Worm (Caenorhabditis elegans) whole organism, L2 larva: ENCODE results near the gene T10D4.7.

ENCODE experiments used
- F13H6.1 ChIP-seq: sonication (generic microtip); optimal IDR thresholded peaks from 2 replicates; lab custom pipeline; 2016; ENCODE audit warnings: missing genetic modification characterization, missing compliant biosample characterization
- R02D3.7 ChIP-seq: fragments of 150-350 bp; optimal IDR thresholded peaks from 2 replicates; lab custom pipeline; 2014; ENCODE audit warnings: missing biosample characterization, missing genetic modification characterization
- ZK546.5 ChIP-seq: sonication (generic microtip); optimal IDR thresholded peaks from 2 replicates; lab custom pipeline; 2017; ENCODE audit warnings: missing biosample characterization, missing genetic modification characterization
- alr-1 ChIP-seq: fragments of 150-350 bp; optimal IDR thresholded peaks from 2 replicates; lab custom pipeline; 2014; ENCODE audit warnings: missing biosample characterization, missing genetic modification characterization
- aly-2 ChIP-seq: fragments of 150-350 bp; optimal IDR thresholded peaks from 2 replicates; lab custom pipeline; 2014; ENCODE audit warnings: missing biosample characterization, missing genetic modification characterization
- blmp-1 ChIP-seq: sonication (generic microtip); optimal IDR thresholded peaks from 2 replicates; lab custom pipeline; 2017; ENCODE audit warnings: missing genetic modification characterization, mild to moderate bottlenecking, missing compliant biosample characterization, antibody characterized with exemption, moderate library complexity; ENCODE audit not compliant: insufficient read depth
- ceh-16 ChIP-seq: fragments of 150-350 bp; optimal IDR thresholded peaks from 2 replicates; lab custom pipeline; 2014; ENCODE audit warnings: missing biosample characterization, missing genetic modification characterization
- crh-2 ChIP-seq: sonication (generic microtip); optimal IDR thresholded peaks from 2 replicates; lab custom pipeline; 2017; ENCODE audit warnings: missing biosample characterization, missing genetic modification characterization
- dmd-4 ChIP-seq: sonication (generic microtip); optimal IDR thresholded peaks from 2 replicates; lab custom pipeline; 2017; ENCODE audit warnings: missing biosample characterization, missing genetic modification characterization
- elt-1 ChIP-seq: fragments of 150-350 bp; optimal IDR thresholded peaks from 2 replicates; lab custom pipeline; 2014; ENCODE audit warnings: missing biosample characterization, missing genetic modification characterization
- elt-3 ChIP-seq: sonication (generic microtip); optimal IDR thresholded peaks from 2 replicates; lab custom pipeline; 2017; ENCODE audit warnings: missing biosample characterization, missing genetic modification characterization
- fos-1 ChIP-seq: fragments of 150-350 bp; optimal IDR thresholded peaks from 2 replicates; lab custom pipeline; 2014; ENCODE audit warnings: missing biosample characterization, missing genetic modification characterization
- gmeb-1 ChIP-seq: fragments of 150-350 bp; optimal IDR thresholded peaks from 2 replicates; lab custom pipeline; 2014; ENCODE audit warnings: missing biosample characterization, missing genetic modification characterization
- lin-11 ChIP-seq: fragments of 150-350 bp; sonication (generic microtip); optimal IDR thresholded peaks from 2 replicates; lab custom pipeline; 2014; ENCODE audit warnings: missing biosample characterization, missing genetic modification characterization, inconsistent platforms, mixed read lengths
- lin-13 ChIP-seq: fragments of 150-350 bp; optimal IDR thresholded peaks from 2 replicates; lab custom pipeline; 2014; ENCODE audit warnings: missing biosample characterization, missing genetic modification reagents, missing genetic modification characterization
- lin-39 ChIP-seq: fragments of 150-350 bp; optimal IDR thresholded peaks from 2 replicates; lab custom pipeline; 2014; ENCODE audit warnings: missing biosample characterization, missing genetic modification reagents, missing genetic modification characterization
- lsy-2 ChIP-seq, 2 experiments: fragments of 150-350 bp in 1 of 2; sonication (generic microtip) in 1 of 2; optimal IDR thresholded peaks; 2 replicates each; lab custom pipeline; 2014 to 2017; ENCODE audit warnings: missing biosample characterization in 2 of 2, missing genetic modification characterization in 2 of 2
- mab-5 ChIP-seq: fragments of 150-350 bp; optimal IDR thresholded peaks from 2 replicates; lab custom pipeline; 2014; ENCODE audit warnings: missing biosample characterization, missing genetic modification characterization
- mbf-1 ChIP-seq: sonication (generic microtip); optimal IDR thresholded peaks from 2 replicates; lab custom pipeline; 2017; ENCODE audit warnings: missing biosample characterization, missing genetic modification characterization
- nhr-10 ChIP-seq: sonication (generic microtip); optimal IDR thresholded peaks from 2 replicates; lab custom pipeline; 2017; ENCODE audit warnings: missing biosample characterization, missing genetic modification characterization
- nhr-11 ChIP-seq: fragments of 150-350 bp; optimal IDR thresholded peaks from 2 replicates; lab custom pipeline; 2014; ENCODE audit warnings: missing biosample characterization, missing genetic modification characterization
- nhr-12 ChIP-seq: fragments of 150-350 bp; optimal IDR thresholded peaks from 2 replicates; lab custom pipeline; 2014; ENCODE audit warnings: missing biosample characterization, missing genetic modification characterization
- nhr-21 ChIP-seq: fragments of 150-350 bp; optimal IDR thresholded peaks from 2 replicates; lab custom pipeline; 2014; ENCODE audit warnings: missing biosample characterization, missing genetic modification characterization
- nhr-23 ChIP-seq: fragments of 150-350 bp; optimal IDR thresholded peaks from 2 replicates; lab custom pipeline; 2014; ENCODE audit warnings: missing biosample characterization, missing genetic modification reagents, missing genetic modification characterization
- nhr-237 ChIP-seq: fragments of 150-350 bp; optimal IDR thresholded peaks from 2 replicates; lab custom pipeline; 2014; ENCODE audit warnings: missing biosample characterization, missing genetic modification characterization
- nhr-25 ChIP-seq: fragments of 150-350 bp; sonication (generic microtip); optimal IDR thresholded peaks from 3 replicates; lab custom pipeline; 2014; ENCODE audit warnings: missing biosample characterization, missing genetic modification characterization
- nhr-6 ChIP-seq: fragments of 150-350 bp; optimal IDR thresholded peaks from 2 replicates; lab custom pipeline; 2014; ENCODE audit warnings: missing biosample characterization, missing genetic modification characterization
- peb-1 ChIP-seq: fragments of 150-350 bp; optimal IDR thresholded peaks from 2 replicates; lab custom pipeline; 2014; ENCODE audit warnings: missing biosample characterization, missing genetic modification characterization
- skn-1 ChIP-seq: sonication (generic microtip); optimal IDR thresholded peaks from 2 replicates; lab custom pipeline; 2017; ENCODE audit warnings: missing biosample characterization, missing genetic modification characterization
- sma-3 ChIP-seq: sonication (generic microtip); optimal IDR thresholded peaks from 2 replicates; lab custom pipeline; 2016; ENCODE audit warnings: missing genetic modification reagents, missing genetic modification characterization, missing compliant biosample characterization
- sma-9 ChIP-seq, 2 experiments: fragments of 150-350 bp in 1 of 2; sonication (generic microtip) in 1 of 2; optimal IDR thresholded peaks; 2 replicates each; lab custom pipeline; 2014 to 2016; ENCODE audit warnings: missing genetic modification characterization in 2 of 2, mild to moderate bottlenecking in 1 of 2, missing biosample characterization in 1 of 2, missing compliant biosample characterization in 1 of 2, missing genetic modification reagents in 1 of 2, moderate library complexity in 1 of 2
- snpc-4 ChIP-seq: fragments of 150-350 bp; optimal IDR thresholded peaks from 2 replicates; lab custom pipeline; 2014; ENCODE audit warnings: missing biosample characterization, missing genetic modification characterization
- unc-55 ChIP-seq: fragments of 150-350 bp; sonication (generic microtip); optimal IDR thresholded peaks from 3 replicates; lab custom pipeline; 2014; ENCODE audit warnings: missing biosample characterization, missing genetic modification reagents, missing genetic modification characterization
- unc-62 ChIP-seq: fragments of 150-350 bp; optimal IDR thresholded peaks from 2 replicates; lab custom pipeline; 2014; ENCODE audit warnings: missing biosample characterization, missing genetic modification reagents, missing genetic modification characterization
- zag-1 ChIP-seq: fragments of 150-350 bp; optimal IDR thresholded peaks from 2 replicates; lab custom pipeline; 2014; ENCODE audit warnings: missing biosample characterization, missing genetic modification characterization
- ztf-1 ChIP-seq: fragments of 200-800 bp; sonication (Bioruptor generic); conservative IDR thresholded peaks from 2 replicates; pipeline ENCODE4 v1.3.6; 2022; ENCODE audit warnings: missing genetic modification characterization, missing compliant biosample characterization
- ztf-11 ChIP-seq: sonication (generic microtip); optimal IDR thresholded peaks from 2 replicates; lab custom pipeline; 2017; ENCODE audit warnings: missing biosample characterization, missing genetic modification characterization
- ztf-4 ChIP-seq: fragments of 150-350 bp; optimal IDR thresholded peaks from 2 replicates; lab custom pipeline; 2014; ENCODE audit warnings: missing biosample characterization, missing genetic modification characterization

Gene T10D4.7

DNA sequence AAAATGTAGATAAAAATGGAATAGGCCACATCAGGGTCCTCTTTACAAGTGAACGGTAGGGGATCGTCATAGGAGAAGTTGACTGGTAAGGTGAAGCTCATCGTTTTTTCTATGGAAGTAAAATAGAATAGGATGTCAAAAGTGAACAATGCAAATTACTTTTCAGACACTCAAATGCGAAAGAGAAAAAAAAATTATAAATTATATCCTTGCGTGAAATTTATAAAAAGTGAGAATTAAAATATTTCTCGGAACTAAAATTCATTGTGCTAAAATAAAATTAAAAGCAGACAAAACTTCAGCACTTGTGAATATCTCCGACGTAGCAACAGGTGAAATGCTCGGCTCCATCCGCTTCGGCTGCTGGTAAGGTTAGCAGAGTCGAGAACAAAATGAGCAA, 24.2 kb upstream of the T10D4.7 start, which contains the start of gene srg-22:
Gene srg-22 (minus strand): TSS at position 101 of the 400 bp plus-strand sequence.
- TF ChIP-seq lin-13 (GFP tag; lab: Kevin White, UChicago) = no peak
- TF ChIP-seq mab-5 (tag; lab: Kevin White, UChicago) = no peak
- TF ChIP-seq nhr-6 (tag; lab: Kevin White, UChicago) = no peak
- no peak for TF ChIP-seq ceh-16 (tag; lab: Kevin White, UChicago)
- TF ChIP-seq fos-1 (tag; lab: Kevin White, UChicago) = no peak
- no peak for TF ChIP-seq lsy-2 (tag; optimal IDR thresholded peaks at IDR 0.05; lab: Kevin White, UChicago)
- no peak for TF ChIP-seq nhr-12 (tag; lab: Kevin White, UChicago)
- no peak for TF ChIP-seq nhr-10 (tag; lab: Kevin White, UChicago)
- no peak for TF ChIP-seq sma-9 (GFP tag; optimal IDR thresholded peaks at IDR 0.05; lab: Kevin White, UChicago)
- TF ChIP-seq sma-9 (tag; optimal IDR thresholded peaks at IDR 0.05; lab: Kevin White, UChicago) = no peak
- TF ChIP-seq snpc-4 (tag; lab: Kevin White, UChicago) = no peak
- no peak for TF ChIP-seq crh-2
- TF ChIP-seq nhr-23 (tag; lab: Kevin White, UChicago) = no peak
- no peak for TF ChIP-seq nhr-237
- no peak for TF ChIP-seq skn-1 (tag; lab: Kevin White, UChicago)
- no peak for TF ChIP-seq R02D3.7 (tag; lab: Kevin White, UChicago)

- TF ChIP-seq unc-55 (GFP tag; lab: Kevin White, UChicago) (no peak), nhr-25 (tag; lab: Kevin White, UChicago) (no peak), lsy-2 (tag; optimal IDR thresholded peaks at IDR 0.05; lab: Kevin White, UChicago) (no peak), zag-1 (tag; lab: Kevin White, UChicago) (no peak)
Observed at ce11 chrII:3096060-3096459, 21.5 kb upstream of the T10D4.7 start, which contains the start of gene srg-23. Gene srg-23, minus strand, starts transcription at chrII:3096160.

DNA sequence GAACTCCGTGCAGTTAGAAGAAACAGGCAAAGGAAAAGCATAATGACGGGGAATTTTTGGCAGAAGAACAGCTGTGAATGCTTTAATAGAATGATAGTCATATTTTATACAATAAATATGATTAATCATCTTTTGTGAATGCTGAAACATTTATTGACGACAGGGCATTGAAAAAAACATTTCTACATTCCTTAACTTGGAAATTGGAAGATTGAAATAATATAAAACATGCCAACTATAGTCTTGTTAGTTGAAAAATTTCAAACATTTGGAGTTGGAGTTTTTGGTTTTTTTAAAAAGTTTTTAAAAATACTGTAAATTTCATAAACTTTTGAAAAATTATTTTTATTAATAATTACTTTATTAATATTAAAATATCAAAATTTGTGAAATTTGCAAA, 20.7 kb upstream of the T10D4.7 start, which contains the start of gene Y25C1A.14:
Gene Y25C1A.14 (minus strand): TSS at position 101 of the 400 bp plus-strand sequence.
- TF ChIP-seq unc-55 (GFP tag; lab: Kevin White, UChicago) = no peak
- TF ChIP-seq sma-3 (GFP tag; lab: Kevin White, UChicago) = no peak
- TF ChIP-seq nhr-11 (tag; lab: Kevin White, UChicago) = no peak
- TF ChIP-seq unc-62 (GFP tag; lab: Kevin White, UChicago) = no peak
- no peak for TF ChIP-seq ZK546.5 (tag; lab: Kevin White, UChicago)
- no peak for TF ChIP-seq elt-3 (tag; lab: Kevin White, UChicago)
- TF ChIP-seq crh-2 = no peak
- no peak for TF ChIP-seq fos-1 (tag; lab: Kevin White, UChicago)
- no peak for TF ChIP-seq ztf-4
- TF ChIP-seq nhr-12 (tag; lab: Kevin White, UChicago) = no peak
- TF ChIP-seq, all 48 proteins: peak for 0

- TF ChIP-seq alr-1 (no peak), sma-9 (GFP tag; optimal IDR thresholded peaks at IDR 0.05; lab: Kevin White, UChicago) (no peak), sma-9 (tag; optimal IDR thresholded peaks at IDR 0.05; lab: Kevin White, UChicago) (no peak), zag-1 (tag; lab: Kevin White, UChicago) (no peak), nhr-237 (no peak), lin-39 (no peak), ceh-16 (tag; lab: Kevin White, UChicago) (no peak), blmp-1 (tag; lab: Kevin White, UChicago) (no peak), skn-1 (tag; lab: Kevin White, UChicago) (no peak), nhr-21 (no peak), lsy-2 (tag; optimal IDR thresholded peaks at IDR 0.05; lab: Kevin White, UChicago) (no peak), nhr-12 (tag; lab: Kevin White, UChicago) (no peak), mbf-1 (no peak), dmd-4 (tag; lab: Kevin White, UChicago) (no peak), gmeb-1 (tag; lab: Kevin White, UChicago) (no peak), aly-2 (tag; lab: Kevin White, UChicago) (no peak), mab-5 (tag; lab: Kevin White, UChicago) (no peak), crh-2 (no peak), nhr-10 (tag; lab: Kevin White, UChicago) (no peak), unc-62 (GFP tag; lab: Kevin White, UChicago) (no peak), F13H6.1 (tag; lab: Kevin White, UChicago) (no peak)
Observed at ce11 chrII:3100546-3100945, 17.0 kb upstream of the T10D4.7 start, which contains the start of gene srg-24. Gene srg-24, minus strand, starts transcription at chrII:3100646.

DNA sequence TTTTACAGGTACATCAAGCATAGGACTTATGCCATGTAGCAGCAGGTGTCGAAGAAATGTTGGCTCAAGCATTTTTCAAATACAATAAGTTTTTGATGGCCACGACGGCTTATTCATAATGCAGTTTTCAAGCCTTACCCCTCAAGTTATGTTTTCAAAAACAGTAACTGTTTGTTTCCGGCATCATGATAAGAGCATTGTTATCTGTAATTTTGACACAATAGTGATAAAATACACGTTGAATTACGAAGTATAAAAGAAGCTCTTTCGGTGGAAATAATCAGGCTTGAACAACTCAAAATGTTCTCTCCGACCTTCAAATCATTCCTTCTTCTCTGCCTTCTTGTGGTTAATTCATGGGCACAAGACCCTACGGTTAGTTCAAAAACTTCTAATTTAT, 15.6 kb upstream of the T10D4.7 start, which contains the start of gene clec-121:
Gene clec-121 (plus strand): TSS at position 301 of the 400 bp plus-strand sequence.
- TF ChIP-seq lin-13 (GFP tag; lab: Kevin White, UChicago) = no peak
- TF ChIP-seq zag-1 (tag; lab: Kevin White, UChicago) = no peak
- TF ChIP-seq ZK546.5 (tag; lab: Kevin White, UChicago) = no peak
- TF ChIP-seq fos-1 (tag; lab: Kevin White, UChicago) = no peak
- no peak for TF ChIP-seq sma-3 (GFP tag; lab: Kevin White, UChicago)
- no peak for TF ChIP-seq peb-1 (tag; lab: Kevin White, UChicago)
- no peak for TF ChIP-seq nhr-11 (tag; lab: Kevin White, UChicago)
- no peak for TF ChIP-seq ztf-11
- no peak for TF ChIP-seq aly-2 (tag; lab: Kevin White, UChicago)
- no peak for TF ChIP-seq R02D3.7 (tag; lab: Kevin White, UChicago)
- TF ChIP-seq lin-11 (tag; lab: Kevin White, UChicago) = no peak
- TF ChIP-seq ztf-1 (GFP tag; lab: Robert Waterston, UW) = no peak
- no peak for TF ChIP-seq elt-1 (tag; lab: Kevin White, UChicago)
